Worm (Caenorhabditis elegans) whole organism, late embryonic: Measurements from ENCODE around the gene nlp-64.

ENCODE experiments used
- C08G9.2 ChIP-seq: sonication (generic microtip); optimal IDR thresholded peaks from 2 replicates; lab custom pipeline; 2016; ENCODE audit warnings: mild to moderate bottlenecking, missing genetic modification characterization, moderate library complexity, missing compliant biosample characterization
- C38D4.7 ChIP-seq: fragments of 200-800 bp; sonication (Bioruptor generic); optimal IDR thresholded peaks from 2 replicates; lab custom pipeline; 2018; ENCODE audit warnings: mild to moderate bottlenecking, missing genetic modification characterization, moderate library complexity, missing compliant biosample characterization
- ama-1 ChIP-seq: fragments of 150-350 bp; optimal IDR thresholded peaks from 2 replicates; lab custom pipeline; 2014
- ceh-14 ChIP-seq: sonication (generic microtip); optimal IDR thresholded peaks from 2 replicates; lab custom pipeline; 2016; ENCODE audit warnings: missing genotype, missing genetic modification characterization, missing compliant biosample characterization
- elt-2 ChIP-seq: sonication (generic microtip); optimal IDR thresholded peaks from 2 replicates; lab custom pipeline; 2016; ENCODE audit warnings: missing genetic modification reagents, missing genetic modification characterization, missing compliant biosample characterization
- fkh-10 ChIP-seq: fragments of 150-350 bp; optimal IDR thresholded peaks from 2 replicates; lab custom pipeline; 2014; ENCODE audit warnings: missing biosample characterization, missing genetic modification reagents, missing genetic modification characterization
- lim-6 ChIP-seq: sonication (generic microtip); optimal IDR thresholded peaks from 2 replicates; lab custom pipeline; 2016; ENCODE audit warnings: missing genetic modification characterization, missing compliant biosample characterization
- lin-11 ChIP-seq: fragments of 200-800 bp; sonication (Bioruptor generic); optimal IDR thresholded peaks from 2 replicates; lab custom pipeline; 2018; ENCODE audit warnings: mild to moderate bottlenecking, missing genetic modification characterization, missing compliant biosample characterization
- nhr-11 ChIP-seq: fragments of 150-350 bp; optimal IDR thresholded peaks from 2 replicates; lab custom pipeline; 2014; ENCODE audit warnings: missing biosample characterization, missing genetic modification characterization
- nhr-232 ChIP-seq: sonication (generic microtip); optimal IDR thresholded peaks from 2 replicates; lab custom pipeline; 2016; ENCODE audit warnings: missing genetic modification characterization, missing compliant biosample characterization
- pag-3 ChIP-seq: sonication (generic microtip); optimal IDR thresholded peaks from 2 replicates; lab custom pipeline; 2016; ENCODE audit warnings: missing compliant biosample characterization, missing genetic modification characterization, borderline replicate concordance
- pha-4 ChIP-seq: fragments of 150-350 bp; optimal IDR thresholded peaks from 2 replicates; lab custom pipeline; 2018; ENCODE audit warnings: missing biosample characterization, missing genetic modification reagents, missing genetic modification characterization
- pqm-1 ChIP-seq: sonication (generic microtip); optimal IDR thresholded peaks from 2 replicates; lab custom pipeline; 2016; ENCODE audit warnings: missing genetic modification characterization, missing compliant biosample characterization
- rnt-1 ChIP-seq: sonication (generic microtip); optimal IDR thresholded peaks from 2 replicates; lab custom pipeline; 2016; ENCODE audit warnings: missing genetic modification characterization, missing compliant biosample characterization

DNA sequence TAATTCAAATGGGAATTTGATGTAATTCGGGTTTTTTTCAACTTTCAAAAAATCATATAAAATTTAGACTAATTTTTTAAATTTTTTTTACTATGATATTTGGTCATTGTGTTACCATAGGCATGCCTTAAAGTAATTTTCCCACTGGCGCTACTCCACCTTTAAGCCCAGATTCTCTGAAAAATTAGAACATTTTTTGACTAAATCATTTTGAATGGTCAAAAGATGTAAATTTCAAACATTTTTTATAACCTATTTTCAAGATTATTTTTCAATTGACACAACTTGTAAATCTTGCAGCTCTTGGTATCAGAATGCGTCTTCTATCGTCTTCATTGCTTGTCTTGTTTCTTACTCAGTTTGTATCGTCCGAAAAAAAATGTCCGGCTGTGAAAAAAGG lies 14.2 kb downstream of the nlp-64 start, which contains the start of gene R57.2:
- TF ChIP-seq pha-4 (tag; lab: Kevin White, UChicago) (no peak), lin-11 (tag; lab: Kevin White, UChicago) (no peak), C38D4.7 (GFP tag; lab: Kevin White, UChicago) (no peak), pqm-1 (tag; lab: Kevin White, UChicago) (no peak), ama-1 (lab: Kevin White, UChicago) (no peak), nhr-11 (tag; lab: Kevin White, UChicago) (no peak), elt-2 (tag; lab: Kevin White, UChicago) (no peak), nhr-232 (tag; lab: Kevin White, UChicago) (no peak), fkh-10 (no peak), lim-6 (tag; lab: Kevin White, UChicago) (no peak), ceh-14 (no peak), C08G9.2 (no peak), pag-3 (tag; lab: Kevin White, UChicago) (no peak), rnt-1 (tag; lab: Kevin White, UChicago) (no peak)
